Worm (Caenorhabditis elegans): Measurements from ENCODE around the gene smrc-1.

DNA sequence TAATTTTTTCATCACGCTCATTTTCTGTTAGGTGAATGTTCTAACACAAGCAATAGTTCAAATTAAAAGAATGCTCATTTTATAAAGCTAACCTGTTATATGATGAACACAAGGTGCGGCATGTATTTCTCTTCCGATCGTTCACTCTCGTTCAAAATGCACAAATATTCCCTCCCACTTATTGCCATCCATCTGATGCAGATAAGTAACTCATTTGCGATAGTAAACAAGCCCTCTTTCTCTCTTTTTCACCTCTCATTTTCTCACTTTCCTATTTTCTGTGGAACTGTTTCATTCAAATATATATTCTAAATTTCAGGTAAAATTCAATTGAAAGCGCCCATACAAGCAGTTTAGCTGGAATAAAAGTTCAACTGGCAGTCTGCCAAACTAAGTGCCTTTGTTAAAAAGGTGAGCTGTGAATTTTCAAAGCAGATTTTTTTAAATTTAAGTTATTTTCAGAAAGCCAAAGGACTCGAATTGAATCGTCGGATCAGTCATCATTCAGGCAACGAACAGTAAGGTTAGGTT is 44.7 kb upstream of the smrc-1 start, which contains the start of the genes trmt-10C.2 and C56G2.22:
- no peak for TF ChIP-seq lin-13 (GFP tag; optimal IDR thresholded peaks at IDR 0.05)
- no peak for TF ChIP-seq snpc-4 (tag; optimal IDR thresholded peaks at IDR 0.05)
- no peak for TF ChIP-seq skn-1 (tag; optimal IDR thresholded peaks at IDR 0.05)
- TF ChIP-seq mab-5 (tag; optimal IDR thresholded peaks at IDR 0.05): no peak
- TF ChIP-seq ceh-82 (tag; optimal IDR thresholded peaks at IDR 0.05): no peak
- TF ChIP-seq elt-3 (tag; optimal IDR thresholded peaks at IDR 0.05): no peak
- TF ChIP-seq lin-11 (tag; optimal IDR thresholded peaks at IDR 0.05): no peak
